Fruit fly (Drosophila melanogaster): Measurements from ENCODE around the gene CG17726.
A peak's percentile ranks its signal among the peaks of the same experiment; 100 is the strongest.

CG17726 gene

DNA sequence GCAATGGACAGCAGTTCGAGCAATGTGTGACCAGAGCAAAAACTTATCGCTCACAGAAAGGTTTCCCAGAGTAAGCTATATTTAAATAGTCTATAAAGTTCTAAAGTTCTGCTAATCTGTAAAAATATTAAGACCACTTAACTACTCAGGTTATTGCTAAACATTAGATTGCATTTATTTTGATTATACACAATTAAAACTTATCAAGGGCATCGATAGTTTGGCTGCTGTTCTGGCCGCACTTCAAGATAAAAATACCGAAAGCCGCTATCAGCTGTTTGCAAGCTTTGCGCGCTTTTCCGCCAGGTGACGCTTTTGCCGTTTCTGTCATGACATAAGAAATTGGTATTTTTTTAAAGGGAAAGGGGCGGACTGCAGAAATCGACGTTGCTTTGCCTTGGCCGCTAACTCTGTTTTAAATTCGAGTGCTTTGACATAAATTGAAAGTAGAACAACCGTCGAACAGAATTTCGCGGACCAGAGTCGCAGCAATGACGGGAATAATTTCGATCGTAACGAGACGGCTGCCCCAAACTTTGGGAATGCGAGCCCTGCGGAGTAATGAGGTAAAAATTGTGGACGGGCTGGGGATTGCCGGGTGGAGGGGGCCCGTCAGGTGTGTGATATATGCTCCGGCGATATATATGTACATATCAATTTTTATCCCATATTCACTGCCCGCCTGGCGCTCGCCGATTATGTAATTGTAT lies 17.5 kb downstream of the CG17726 start, which contains the start of the genes CG17734 and CG5214 (continued):
- TF ChIP-seq Hr51 (GFP tag; optimal IDR thresholded peaks at IDR 0.05), result no peak
- TF ChIP-seq E2f2 (GFP tag; IDR thresholded peaks at IDR 0.05), result no peak
- TF ChIP-seq Camta (GFP tag; optimal IDR thresholded peaks at IDR 0.05), result peak; percentile 7
- peak; percentile 69; the same call in 2 of the 3 replicates for TF ChIP-seq CG14860 (GFP tag; IDR thresholded peaks at IDR 0.05; ENCODE audit: partially characterized antibody)
- no peak for TF ChIP-seq CG9437 (GFP tag; optimal IDR thresholded peaks at IDR 0.05)
- TF ChIP-seq mam (GFP tag; optimal IDR thresholded peaks at IDR 0.05), result peak; percentile 6
- TF ChIP-seq NFAT (GFP tag; IDR thresholded peaks at IDR 0.05), result no peak
- no peak for TF ChIP-seq H15 (GFP tag; IDR thresholded peaks at IDR 0.05)
- peak; percentile 79 for TF ChIP-seq Ets65A (GFP tag)
- no peak for TF ChIP-seq Ravus (GFP tag; IDR thresholded peaks at IDR 0.05)
- peak; percentile 51 for TF ChIP-seq HLH54F (GFP tag; optimal IDR thresholded peaks at IDR 0.05)
- TF ChIP-seq Hr78 (GFP tag; optimal IDR thresholded peaks at IDR 0.05), result no peak
- TF ChIP-seq chm (GFP tag; IDR thresholded peaks at IDR 0.05), result no peak
- no peak for TF ChIP-seq CG7928 (GFP tag; optimal IDR thresholded peaks at IDR 0.05)
- TF ChIP-seq CG12744 (GFP tag; optimal IDR thresholded peaks at IDR 0.05), result no peak
- TF ChIP-seq Rx (GFP tag; IDR thresholded peaks at IDR 0.05), result no peak
- no peak for TF ChIP-seq Poxn (GFP tag; IDR thresholded peaks at IDR 0.05)
- TF ChIP-seq sr (GFP tag; IDR thresholded peaks at IDR 0.05), result no peak
- TF ChIP-seq trem (tag; optimal IDR thresholded peaks at IDR 0.05), result no peak
- TF ChIP-seq HHEX (GFP tag; optimal IDR thresholded peaks at IDR 0.05), result no peak
- no peak for TF ChIP-seq Hr39 (optimal IDR thresholded peaks at IDR 0.05)
- TF ChIP-seq CG9932 (GFP tag; IDR thresholded peaks at IDR 0.05), result no peak
- TF ChIP-seq lmd (GFP tag; IDR thresholded peaks at IDR 0.05), result no peak
- no peak for TF ChIP-seq CG6689 (GFP tag; IDR thresholded peaks at IDR 0.05)
- peak; percentile 58; the same call in 2 of the 3 replicates for TF ChIP-seq HLH4C (GFP tag; IDR thresholded peaks at IDR 0.05; ENCODE audit: partially characterized antibody)
- no peak for TF ChIP-seq CG18476 (GFP tag; optimal IDR thresholded peaks at IDR 0.05)
- no peak; the same call in 1 of the 2 replicates for TF ChIP-seq CG32532 (GFP tag; IDR thresholded peaks at IDR 0.05)
- TF ChIP-seq CG42726 (GFP tag; IDR thresholded peaks at IDR 0.05; ENCODE audit: partially characterized antibody), result 0 out of 2 replicates have a peak, but pooled peaks have one; percentile 13
- no peak for TF ChIP-seq tgo (GFP tag; IDR thresholded peaks at IDR 0.05)
- TF ChIP-seq otp (GFP tag; IDR thresholded peaks at IDR 0.05), result no peak
- TF ChIP-seq emc (GFP tag; optimal IDR thresholded peaks at IDR 0.05), result no peak
- no peak for TF ChIP-seq CG32772 (GFP tag; IDR thresholded peaks at IDR 0.05)
- peak; percentile 35 for TF ChIP-seq CG2120 (GFP tag; optimal IDR thresholded peaks at IDR 0.05)
- TF ChIP-seq CG4424 (GFP tag; optimal IDR thresholded peaks at IDR 0.05), result peak; percentile 27
- TF ChIP-seq tin (GFP tag; optimal IDR thresholded peaks at IDR 0.05), result no peak
- no peak for TF ChIP-seq jing (GFP tag; optimal IDR thresholded peaks at IDR 0.05)
- no peak for TF ChIP-seq cas (GFP tag; IDR thresholded peaks at IDR 0.05)
- no peak for TF ChIP-seq D19B (GFP tag; optimal IDR thresholded peaks at IDR 0.05)
- no peak for TF ChIP-seq row (GFP tag; IDR thresholded peaks at IDR 0.05)
- no peak for TF ChIP-seq fd3F (GFP tag; optimal IDR thresholded peaks at IDR 0.05)
- no peak for TF ChIP-seq CG3065 (GFP tag; optimal IDR thresholded peaks at IDR 0.05)
- no peak for TF ChIP-seq gt (GFP tag; IDR thresholded peaks at IDR 0.05)
- TF ChIP-seq H2.0 (GFP tag; IDR thresholded peaks at IDR 0.05), result no peak
- TF ChIP-seq sqz (GFP tag; optimal IDR thresholded peaks at IDR 0.05), result no peak
- no peak for TF ChIP-seq bigmax (GFP tag; optimal IDR thresholded peaks at IDR 0.05)
- no peak for TF ChIP-seq pnt (GFP tag; optimal IDR thresholded peaks at IDR 0.05)
- TF ChIP-seq cg (GFP tag; optimal IDR thresholded peaks at IDR 0.05), result no peak
- TF ChIP-seq CG17361 (GFP tag; IDR thresholded peaks at IDR 0.05), result no peak; the same call in 2 of the 3 replicates
- TF ChIP-seq phol (tag; optimal IDR thresholded peaks at IDR 0.05), result no peak
- TF ChIP-seq MTF-1 (GFP tag; optimal IDR thresholded peaks at IDR 0.05; ENCODE audit: borderline replicate concordance), result no peak
- no peak for TF ChIP-seq CG10209 (GFP tag; optimal IDR thresholded peaks at IDR 0.05)

Data from whole organism, embryonic.